Worm (Caenorhabditis elegans) whole organism, mixed stage, embryonic: ENCODE measurements around the gene srj-24.

Experiments used
- blmp-1 ChIP-seq: fragments of 150-350 bp; optimal IDR thresholded peaks from 2 replicates; lab custom pipeline; 2014; ENCODE audit warnings: missing biosample characterization, missing genetic modification characterization
- elt-1 ChIP-seq: sonication (generic microtip); optimal IDR thresholded peaks from 2 replicates; lab custom pipeline; 2017; ENCODE audit warnings: missing genetic modification characterization, mild to moderate bottlenecking, missing compliant biosample characterization, antibody characterized with exemption, moderate library complexity, borderline replicate concordance; ENCODE audit not compliant: insufficient read depth
- hlh-1 ChIP-seq: fragments of 150-350 bp; optimal IDR thresholded peaks from 2 replicates; lab custom pipeline; 2014; ENCODE audit warnings: missing biosample characterization, missing genetic modification reagents, missing genetic modification characterization
- lin-13 ChIP-seq: fragments of 150-350 bp; optimal IDR thresholded peaks from 2 replicates; lab custom pipeline; 2014; ENCODE audit warnings: missing biosample characterization, missing genetic modification characterization
- mab-5 ChIP-seq: fragments of 150-350 bp; optimal IDR thresholded peaks from 2 replicates; lab custom pipeline; 2014; ENCODE audit warnings: missing biosample characterization, missing genetic modification characterization
- nhr-12 ChIP-seq: fragments of 150-350 bp; optimal IDR thresholded peaks from 2 replicates; lab custom pipeline; 2014; ENCODE audit warnings: missing biosample characterization, missing genetic modification characterization
- nhr-2 ChIP-seq: fragments of 150-350 bp; optimal IDR thresholded peaks from 2 replicates; lab custom pipeline; 2014; ENCODE audit warnings: missing biosample characterization, missing genetic modification characterization
- snpc-4 ChIP-seq: fragments of 150-350 bp; optimal IDR thresholded peaks from 2 replicates; lab custom pipeline; 2014; ENCODE audit warnings: missing biosample characterization, missing genetic modification characterization
- unc-62 ChIP-seq: fragments of 150-350 bp; optimal IDR thresholded peaks from 2 replicates; lab custom pipeline; 2014; ENCODE audit warnings: missing biosample characterization, missing genetic modification reagents, missing genetic modification characterization

DNA sequence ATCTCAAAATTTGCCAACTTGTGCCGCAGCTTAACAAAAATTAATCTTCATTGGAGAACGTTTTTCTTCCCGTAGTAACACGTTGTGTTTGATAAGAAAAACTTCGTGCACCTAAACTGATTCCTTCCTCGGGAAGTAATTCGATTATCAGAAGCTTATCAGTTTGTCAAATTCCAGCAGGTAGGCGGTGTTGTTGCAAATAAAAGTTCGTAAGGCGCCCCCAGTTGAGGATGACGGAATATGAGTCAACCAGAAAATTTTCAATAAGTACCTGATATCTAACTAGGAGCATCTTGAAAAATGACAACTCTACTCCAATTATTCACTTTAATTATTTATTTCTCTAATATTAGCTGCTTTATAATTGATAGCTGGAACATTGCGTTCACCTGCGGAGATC, 3.1 kb upstream of the srj-24 start, which contains the start of gene C05E4.7:
- TF ChIP-seq nhr-2: no peak
- no peak for TF ChIP-seq elt-1
- TF ChIP-seq lin-13 (tag; lab: Kevin White, UChicago): no peak
- no peak for TF ChIP-seq nhr-12
- no peak for TF ChIP-seq snpc-4 (tag; lab: Kevin White, UChicago)
- TF ChIP-seq blmp-1 (tag; lab: Kevin White, UChicago): no peak
- no peak for TF ChIP-seq unc-62 (GFP tag; lab: Kevin White, UChicago)
- TF ChIP-seq hlh-1 (tag; lab: Kevin White, UChicago): no peak
- no peak for TF ChIP-seq mab-5 (tag; lab: Kevin White, UChicago)
